Fruit fly (Drosophila melanogaster) whole organism, adult: ENCODE measurements around the gene RluA-2.

Experiments
- CG11617 ChIP-seq: fragments of 200-800 bp; sonication (Bioruptor generic); optimal IDR thresholded peaks from 2 replicates; lab custom pipeline; 2017; ENCODE audit warnings: mild to moderate bottlenecking, missing biosample characterization, missing genetic modification reagents, missing genetic modification characterization
- CG12768 ChIP-seq: fragments of 200-800 bp; sonication (Bioruptor generic); optimal IDR thresholded peaks from 2 replicates; lab custom pipeline; 2017; ENCODE audit warnings: missing biosample characterization, missing genetic modification characterization, mild to moderate bottlenecking, moderate library complexity, missing genetic modification reagents
- CG14711 ChIP-seq: fragments of 200-800 bp; sonication (Bioruptor generic); optimal IDR thresholded peaks from 2 replicates; lab custom pipeline; 2018; ENCODE audit warnings: missing biosample characterization, mild to moderate bottlenecking, missing genetic modification characterization, moderate library complexity
- CG1620 ChIP-seq: fragments of 200-800 bp; sonication (Bioruptor generic); optimal IDR thresholded peaks from 2 replicates; lab custom pipeline; 2016; ENCODE audit warnings: missing biosample characterization, missing genetic modification characterization
- CG33017 ChIP-seq: fragments of 200-800 bp; sonication (Bioruptor generic); optimal IDR thresholded peaks from 2 replicates; lab custom pipeline; 2018; ENCODE audit warnings: missing biosample characterization, mild to moderate bottlenecking, missing genetic modification characterization, moderate library complexity
- CG5204 ChIP-seq: fragments of 200-800 bp; sonication (Bioruptor generic); optimal IDR thresholded peaks from 2 replicates; lab custom pipeline; 2016; ENCODE audit warnings: missing biosample characterization, missing genetic modification characterization
- CG7045 ChIP-seq: fragments of 200-800 bp; sonication (Bioruptor generic); optimal IDR thresholded peaks from 2 replicates; lab custom pipeline; 2017; ENCODE audit warnings: missing biosample characterization, mild to moderate bottlenecking, missing genetic modification characterization
- CG7101 ChIP-seq: fragments of 200-800 bp; sonication (Bioruptor generic); optimal IDR thresholded peaks from 2 replicates; lab custom pipeline; 2018; ENCODE audit warnings: missing biosample characterization, mild to moderate bottlenecking, missing genetic modification characterization, moderate library complexity
- Clk ChIP-seq: fragments of 200-800 bp; sonication (Bioruptor generic); optimal IDR thresholded peaks from 2 replicates; lab custom pipeline; 2017; ENCODE audit warnings: missing biosample characterization, missing genetic modification characterization
- Crg-1 ChIP-seq: fragments of 200-800 bp; sonication (Bioruptor generic); optimal IDR thresholded peaks from 2 replicates; lab custom pipeline; 2016; ENCODE audit warnings: missing biosample characterization, missing genetic modification characterization
- Hr96 ChIP-seq: fragments of 200-800 bp; sonication (Bioruptor generic); optimal IDR thresholded peaks from 2 replicates; lab custom pipeline; 2016; ENCODE audit warnings: missing biosample characterization, missing genetic modification characterization
- Mnt ChIP-seq: fragments of 200-800 bp; sonication (Bioruptor generic); optimal IDR thresholded peaks from 2 replicates; lab custom pipeline; 2016; ENCODE audit warnings: missing biosample characterization, mild to moderate bottlenecking, missing genetic modification characterization
- bab1 ChIP-seq: fragments of 200-800 bp; sonication (Bioruptor generic); optimal IDR thresholded peaks from 3 replicates; lab custom pipeline; 2019; ENCODE audit warnings: missing biosample characterization, mild to moderate bottlenecking, missing genetic modification characterization, moderate library complexity
- cic ChIP-seq: fragments of 200-800 bp; sonication (Bioruptor generic); optimal IDR thresholded peaks from 2 replicates; lab custom pipeline; 2017; ENCODE audit warnings: missing biosample characterization, mild to moderate bottlenecking, missing genetic modification characterization, moderate library complexity
- cnc ChIP-seq, 2 experiments: fragments of >200 bp; optimal IDR thresholded peaks; 2 replicates each; lab custom pipeline; 2017
- kay ChIP-seq: fragments of 200-800 bp; sonication (Bioruptor generic); peaks from one replicate; lab custom pipeline; 2016; ENCODE audit warnings: missing biosample characterization, missing genetic modification characterization, borderline replicate concordance
- ovo ChIP-seq: fragments of 200-800 bp; sonication (Bioruptor generic); optimal IDR thresholded peaks from 2 replicates; lab custom pipeline; 2016; ENCODE audit warnings: missing biosample characterization, missing genetic modification characterization
- pad ChIP-seq: fragments of 200-800 bp; sonication (Bioruptor generic); optimal IDR thresholded peaks from 3 replicates; lab custom pipeline; 2017; ENCODE audit warnings: missing biosample characterization, missing genetic modification characterization, mild to moderate bottlenecking, moderate library complexity, missing genetic modification reagents
- tj ChIP-seq: fragments of 200-800 bp; sonication (Bioruptor generic); optimal IDR thresholded peaks from 3 replicates; lab custom pipeline; 2017; ENCODE audit warnings: missing biosample characterization, mild to moderate bottlenecking, missing genetic modification characterization, moderate library complexity
- toe ChIP-seq: fragments of 200-800 bp; sonication (Bioruptor generic); optimal IDR thresholded peaks from 2 replicates; lab custom pipeline; 2016; ENCODE audit warnings: missing biosample characterization, missing genetic modification characterization

The RluA-2 gene

dm6 chr2L:10514586-10515137, 37.8 kb downstream of the RluA-2 start:
- TF ChIP-seq CG1620 (GFP tag; lab: Kevin White, UChicago): no peak
- no peak for TF ChIP-seq CG11617 (GFP tag; lab: Kevin White, UChicago)
- no peak for TF ChIP-seq tj (GFP tag; lab: Kevin White, UChicago)
- no peak for TF ChIP-seq Crg-1 (GFP tag; lab: Kevin White, UChicago)
- peak; percentile 65 for TF ChIP-seq Hr96
- peak; percentile 49 for TF ChIP-seq CG33017 (tag; lab: Kevin White, UChicago)
- TF ChIP-seq CG7045: peak; percentile 0
- TF ChIP-seq pad (GFP tag; lab: Kevin White, UChicago): peak; percentile 18
- no peak for TF ChIP-seq ovo (GFP tag; lab: Kevin White, UChicago)
- no peak for TF ChIP-seq kay
- TF ChIP-seq cic (GFP tag; lab: Kevin White, UChicago): peak; percentile 34
- peak; percentile 3 for TF ChIP-seq Mnt (GFP tag; lab: Kevin White, UChicago)
- peak; percentile 54 for TF ChIP-seq toe (GFP tag; lab: Kevin White, UChicago)
- TF ChIP-seq CG5204 (GFP tag; lab: Kevin White, UChicago): no peak
- peak; percentile 96 for TF ChIP-seq CG12768 (GFP tag; lab: Kevin White, UChicago)
- no peak for TF ChIP-seq cnc (optimal IDR thresholded peaks at IDR 0.05; lab: Kevin White, UChicago)
- TF ChIP-seq bab1 (GFP tag; lab: Kevin White, UChicago): no peak
- no peak for TF ChIP-seq CG7101 (tag; lab: Kevin White, UChicago)
- TF ChIP-seq Clk (GFP tag; lab: Kevin White, UChicago): no peak
- no peak for TF ChIP-seq CG14711 (tag; lab: Kevin White, UChicago)

- TF ChIP-seq pad (GFP tag; lab: Kevin White, UChicago) (no peak), kay (peak; percentile 90), CG14711 (tag; lab: Kevin White, UChicago) (peak; percentile 13)
Observed at dm6 chr2L:10515553-10516174, 38.8 kb downstream of the RluA-2 start.

- TF ChIP-seq cic (GFP tag; lab: Kevin White, UChicago): peak; percentile 60
- TF ChIP-seq CG5204 (GFP tag; lab: Kevin White, UChicago): peak; percentile 69
- peak; percentile 66 for TF ChIP-seq CG1620 (GFP tag; lab: Kevin White, UChicago)
- TF ChIP-seq ovo (GFP tag; lab: Kevin White, UChicago): no peak
- TF ChIP-seq Crg-1 (GFP tag; lab: Kevin White, UChicago): no peak
- no peak for TF ChIP-seq cnc (optimal IDR thresholded peaks at IDR 0.05; lab: Kevin White, UChicago)
- TF ChIP-seq Hr96: peak; percentile 51
- peak; percentile 86 for TF ChIP-seq Mnt (GFP tag; lab: Kevin White, UChicago)
- peak; percentile 54 for TF ChIP-seq CG12768 (GFP tag; lab: Kevin White, UChicago)
- no peak for TF ChIP-seq pad (GFP tag; lab: Kevin White, UChicago)
- peak; percentile 60 for TF ChIP-seq CG7101 (tag; lab: Kevin White, UChicago)
- peak; percentile 9 for TF ChIP-seq CG7045
- no peak for TF ChIP-seq kay
- TF ChIP-seq Clk (GFP tag; lab: Kevin White, UChicago): no peak
- TF ChIP-seq tj (GFP tag; lab: Kevin White, UChicago): peak; percentile 55
- TF ChIP-seq toe (GFP tag; lab: Kevin White, UChicago): peak; percentile 56
- peak; percentile 60 for TF ChIP-seq CG33017 (tag; lab: Kevin White, UChicago)
- TF ChIP-seq CG11617 (GFP tag; lab: Kevin White, UChicago): peak; percentile 29
- no peak for TF ChIP-seq CG14711 (tag; lab: Kevin White, UChicago)
- peak; percentile 45 for TF ChIP-seq bab1 (GFP tag; lab: Kevin White, UChicago)
Observed at dm6 chr2L:10516470-10517048, 39.7 kb downstream of the RluA-2 start.

dm6 chr2L:10517085-10517484, 40.2 kb downstream of the RluA-2 start, which contains the start of the genes Fatp1 and Lrr47:
Gene Fatp1, minus strand, starts transcription at chr2L:10517218.
Gene Lrr47, plus strand, starts transcription at chr2L:10517335.
- TF ChIP-seq CG14711 (tag; lab: Kevin White, UChicago): peak; percentile 45
- no peak for TF ChIP-seq kay
- TF ChIP-seq ovo (GFP tag; lab: Kevin White, UChicago): peak; percentile 7

- no peak for TF ChIP-seq kay
- no peak for TF ChIP-seq pad (GFP tag; lab: Kevin White, UChicago)
- TF ChIP-seq CG7045: no peak
- peak; percentile 53 for TF ChIP-seq CG14711 (tag; lab: Kevin White, UChicago)
- peak; percentile 51 for TF ChIP-seq CG7101 (tag; lab: Kevin White, UChicago)
- no peak for TF ChIP-seq toe (GFP tag; lab: Kevin White, UChicago)
Observed at dm6 chr2L:10519225-10519624, 42.4 kb downstream of the RluA-2 start.

dm6 chr2L:10522174-10522893, 45.5 kb downstream of the RluA-2 start:
- no peak for TF ChIP-seq Mnt (GFP tag; lab: Kevin White, UChicago)
- no peak for TF ChIP-seq Crg-1 (GFP tag; lab: Kevin White, UChicago)
- TF ChIP-seq cnc (optimal IDR thresholded peaks at IDR 0.05; lab: Kevin White, UChicago): no peak
